Worm (Caenorhabditis elegans) whole organism, L1 larva: ENCODE measurements around the gene snt-1.
A peak's percentile ranks its signal among the peaks of the same experiment; 100 is the strongest.

Experiments
- C04F5.9 ChIP-seq: sonication (generic microtip); optimal IDR thresholded peaks from 2 replicates; lab custom pipeline; 2016; ENCODE audit warnings: missing genetic modification characterization, missing compliant biosample characterization
- C34B4.2 ChIP-seq: sonication (generic microtip); optimal IDR thresholded peaks from 2 replicates; lab custom pipeline; 2017; ENCODE audit warnings: mild to moderate bottlenecking, missing genetic modification characterization, missing compliant biosample characterization
- F16B12.6 ChIP-seq: fragments of 150-350 bp; optimal IDR thresholded peaks from 2 replicates; lab custom pipeline; 2014; ENCODE audit warnings: missing biosample characterization, missing genetic modification characterization
- alr-1 ChIP-seq: fragments of 200-800 bp; sonication (Bioruptor generic); optimal IDR thresholded peaks from 2 replicates; lab custom pipeline; 2018; ENCODE audit warnings: borderline replicate concordance, mild to moderate bottlenecking, missing genetic modification characterization, missing compliant biosample characterization
- aly-2 ChIP-seq: fragments of 150-350 bp; optimal IDR thresholded peaks from 2 replicates; lab custom pipeline; 2014; ENCODE audit warnings: missing biosample characterization, missing genetic modification characterization
- blmp-1 ChIP-seq: fragments of 150-350 bp; optimal IDR thresholded peaks from 2 replicates; lab custom pipeline; 2014; ENCODE audit warnings: missing biosample characterization, missing genetic modification characterization
- ceh-63 ChIP-seq: fragments of 200-800 bp; sonication (Bioruptor generic); optimal IDR thresholded peaks from 2 replicates; lab custom pipeline; 2018; ENCODE audit warnings: mild to moderate bottlenecking, missing genetic modification characterization, missing compliant biosample characterization
- ceh-8 ChIP-seq: fragments of 200-800 bp; sonication (Bioruptor generic); optimal IDR thresholded peaks from 2 replicates; lab custom pipeline; 2018; ENCODE audit warnings: mild to moderate bottlenecking, missing genetic modification characterization, moderate library complexity, missing compliant biosample characterization
- ceh-82 ChIP-seq, 3 experiments: fragments of 150-350 bp in 1 of 3; sonication (generic microtip) in 2 of 3; optimal IDR thresholded peaks; 2 replicates each; lab custom pipeline; 2014 to 2017; ENCODE audit warnings: missing biosample characterization in 3 of 3, missing genetic modification characterization in 3 of 3
- ceh-88 ChIP-seq: fragments of 200-800 bp; sonication (Bioruptor generic); IDR thresholded peaks from 2 replicates; pipeline ENCODE4 v1.3.6; 2022; ENCODE audit warnings: missing genetic modification characterization, missing compliant biosample characterization
- dpl-1 ChIP-seq, 3 experiments: fragments of 150-350 bp in 2 of 3; sonication (generic microtip) in 1 of 3; optimal IDR thresholded peaks; 2 replicates each; lab custom pipeline; 2014 to 2017; ENCODE audit warnings: missing biosample characterization in 3 of 3, missing genetic modification characterization in 3 of 3, missing genetic modification reagents in 3 of 3
- dsc-1 ChIP-seq: sonication (generic microtip); optimal IDR thresholded peaks from 2 replicates; lab custom pipeline; 2016; ENCODE audit warnings: mild to moderate bottlenecking, missing genetic modification characterization, missing compliant biosample characterization
- egl-13 ChIP-seq: sonication (generic microtip); optimal IDR thresholded peaks from 2 replicates; lab custom pipeline; 2016; ENCODE audit warnings: missing genotype, missing genetic modification reagents, missing genetic modification characterization, missing compliant biosample characterization
- egl-27 ChIP-seq, 2 experiments: fragments of 150-350 bp in 1 of 2; sonication (generic microtip); optimal IDR thresholded peaks; 3 replicates each; lab custom pipeline; 2017 to 2018; ENCODE audit warnings: missing biosample characterization in 2 of 2, missing genetic modification characterization in 2 of 2, missing genetic modification reagents in 2 of 2
- elt-2 ChIP-seq: sonication (generic microtip); optimal IDR thresholded peaks from 2 replicates; lab custom pipeline; 2016; ENCODE audit warnings: missing genetic modification characterization, mild to moderate bottlenecking, inconsistent platforms, missing compliant biosample characterization, missing genetic modification reagents
- elt-3 ChIP-seq, 6 experiments: fragments of 150-350 bp in 1 of 6; sonication (generic microtip); optimal IDR thresholded peaks; 2 replicates each; lab custom pipeline; 2017 to 2018; ENCODE audit warnings: missing biosample characterization in 6 of 6, missing genetic modification characterization in 6 of 6, inconsistent platforms in 1 of 6
- fkh-8 ChIP-seq: sonication (generic microtip); optimal IDR thresholded peaks from 2 replicates; lab custom pipeline; 2016; ENCODE audit warnings: mild to moderate bottlenecking, missing genetic modification characterization, missing compliant biosample characterization
- grh-1 ChIP-seq: fragments of 200-800 bp; sonication (Bioruptor generic); IDR thresholded peaks from 2 replicates; pipeline ENCODE4 v1.3.6; 2022; ENCODE audit warnings: missing genetic modification reagents, missing genetic modification characterization, missing compliant biosample characterization
- hlh-4 ChIP-seq: sonication (generic microtip); optimal IDR thresholded peaks from 2 replicates; lab custom pipeline; 2016; ENCODE audit warnings: mild to moderate bottlenecking, missing genetic modification characterization, missing compliant biosample characterization
- isw-1 ChIP-seq: fragments of 200-800 bp; sonication (Bioruptor generic); IDR thresholded peaks from 2 replicates; pipeline ENCODE4 v1.3.6; 2022; ENCODE audit warnings: missing genetic modification characterization, missing compliant biosample characterization
- lin-13 ChIP-seq: fragments of 150-350 bp; optimal IDR thresholded peaks from 2 replicates; lab custom pipeline; 2014; ENCODE audit warnings: missing biosample characterization, missing genetic modification reagents, missing genetic modification characterization
- lin-14 ChIP-seq: fragments of 200-800 bp; sonication (Bioruptor generic); optimal IDR thresholded peaks from 2 replicates; lab custom pipeline; 2018; ENCODE audit warnings: mild to moderate bottlenecking, missing genetic modification characterization, moderate library complexity, missing compliant biosample characterization
- lin-15B ChIP-seq: fragments of 150-350 bp; sonication (generic microtip); optimal IDR thresholded peaks from 3 replicates; lab custom pipeline; 2014; ENCODE audit warnings: missing biosample characterization, missing genetic modification characterization
- lin-35 ChIP-seq, 2 experiments: fragments of 150-350 bp; optimal IDR thresholded peaks; 2 replicates each; lab custom pipeline; 2014; ENCODE audit warnings: missing biosample characterization in 2 of 2, missing genetic modification characterization in 2 of 2, missing genetic modification reagents in 2 of 2
- mdl-1 ChIP-seq, 2 experiments: fragments of 150-350 bp; optimal IDR thresholded peaks; 2 replicates each; lab custom pipeline; 2014 to 2017; ENCODE audit warnings: missing biosample characterization in 2 of 2, missing genetic modification characterization in 2 of 2, inconsistent platforms in 1 of 2
- mef-2 ChIP-seq: fragments of 150-350 bp; optimal IDR thresholded peaks from 2 replicates; lab custom pipeline; 2014; ENCODE audit warnings: missing biosample characterization, missing genetic modification characterization
- mep-1 ChIP-seq: fragments of 150-350 bp; optimal IDR thresholded peaks from 2 replicates; lab custom pipeline; 2014; ENCODE audit warnings: missing biosample characterization, missing genetic modification characterization
- nhr-11 ChIP-seq: fragments of 150-350 bp; optimal IDR thresholded peaks from 2 replicates; lab custom pipeline; 2014; ENCODE audit warnings: missing biosample characterization, missing genetic modification characterization
- nhr-12 ChIP-seq: sonication (generic microtip); optimal IDR thresholded peaks from 2 replicates; lab custom pipeline; 2017; ENCODE audit warnings: missing biosample characterization, missing genetic modification characterization
- nhr-20 ChIP-seq: sonication (generic microtip); optimal IDR thresholded peaks from 2 replicates; lab custom pipeline; 2016; ENCODE audit warnings: mild to moderate bottlenecking, missing genetic modification characterization, missing compliant biosample characterization
- nhr-237 ChIP-seq: fragments of 150-350 bp; optimal IDR thresholded peaks from 2 replicates; lab custom pipeline; 2014; ENCODE audit warnings: missing biosample characterization, missing genetic modification characterization
- nhr-28 ChIP-seq: fragments of 150-350 bp; optimal IDR thresholded peaks from 2 replicates; lab custom pipeline; 2014; ENCODE audit warnings: missing biosample characterization, missing genetic modification characterization
- nhr-71 ChIP-seq: sonication (generic microtip); optimal IDR thresholded peaks from 2 replicates; lab custom pipeline; 2016; ENCODE audit warnings: mild to moderate bottlenecking, missing genetic modification characterization, moderate library complexity, missing compliant biosample characterization
- nhr-76 ChIP-seq: sonication (generic microtip); optimal IDR thresholded peaks from 2 replicates; lab custom pipeline; 2017; ENCODE audit warnings: missing biosample characterization, missing genetic modification characterization
- nhr-84 ChIP-seq: sonication (generic microtip); optimal IDR thresholded peaks from 2 replicates; lab custom pipeline; 2017; ENCODE audit warnings: missing biosample characterization, missing genetic modification characterization
- pax-3 ChIP-seq: fragments of 200-800 bp; sonication (Bioruptor generic); optimal IDR thresholded peaks from 2 replicates; lab custom pipeline; 2018; ENCODE audit warnings: mild to moderate bottlenecking, missing genetic modification characterization, moderate library complexity, missing compliant biosample characterization
- pqm-1 ChIP-seq: sonication (generic microtip); optimal IDR thresholded peaks from 3 replicates; lab custom pipeline; 2017; ENCODE audit warnings: missing biosample characterization, missing genetic modification characterization
- skn-1 ChIP-seq: fragments of 150-350 bp; optimal IDR thresholded peaks from 2 replicates; lab custom pipeline; 2014; ENCODE audit warnings: missing biosample characterization, missing genetic modification characterization
- snpc-4 ChIP-seq: fragments of 150-350 bp; optimal IDR thresholded peaks from 2 replicates; lab custom pipeline; 2014; ENCODE audit warnings: missing biosample characterization, missing genetic modification characterization
- snu-23 ChIP-seq: sonication (generic microtip); optimal IDR thresholded peaks from 2 replicates; lab custom pipeline; 2016; ENCODE audit warnings: missing genetic modification characterization, missing compliant biosample characterization
- sox-4 ChIP-seq: sonication (generic microtip); optimal IDR thresholded peaks from 2 replicates; lab custom pipeline; 2016; ENCODE audit warnings: missing genetic modification characterization, missing compliant biosample characterization
- sptf-1 ChIP-seq: fragments of 150-350 bp; optimal IDR thresholded peaks from 2 replicates; lab custom pipeline; 2014; ENCODE audit warnings: missing biosample characterization, missing genetic modification characterization
- sup-37 ChIP-seq: fragments of 200-800 bp; sonication (Bioruptor generic); optimal IDR thresholded peaks from 2 replicates; lab custom pipeline; 2018; ENCODE audit warnings: mild to moderate bottlenecking, missing genetic modification characterization, missing compliant biosample characterization
- swsn-7 ChIP-seq: sonication (generic microtip); optimal IDR thresholded peaks from 2 replicates; lab custom pipeline; 2016; ENCODE audit warnings: missing genetic modification characterization, missing compliant biosample characterization
- tbx-2 ChIP-seq: sonication (generic microtip); optimal IDR thresholded peaks from 2 replicates; lab custom pipeline; 2016; ENCODE audit warnings: missing genetic modification characterization, missing compliant biosample characterization
- tlp-1 ChIP-seq: fragments of 150-350 bp; optimal IDR thresholded peaks from 2 replicates; lab custom pipeline; 2014; ENCODE audit warnings: missing biosample characterization, missing genetic modification characterization
- unc-130 ChIP-seq: fragments of 150-350 bp; optimal IDR thresholded peaks from 2 replicates; lab custom pipeline; 2017; ENCODE audit warnings: missing biosample characterization, missing genetic modification characterization, inconsistent platforms
- unc-62 ChIP-seq: fragments of 150-350 bp; optimal IDR thresholded peaks from 2 replicates; lab custom pipeline; 2014; ENCODE audit warnings: missing biosample characterization, missing genetic modification reagents, missing genetic modification characterization
- vab-15 ChIP-seq: sonication (generic microtip); optimal IDR thresholded peaks from 2 replicates; lab custom pipeline; 2017; ENCODE audit warnings: missing genotype, mild to moderate bottlenecking, missing genetic modification characterization, missing compliant biosample characterization
- zag-1 ChIP-seq: fragments of 150-350 bp; optimal IDR thresholded peaks from 2 replicates; lab custom pipeline; 2014; ENCODE audit warnings: missing biosample characterization, missing genetic modification characterization
- zip-4 ChIP-seq: fragments of 200-800 bp; sonication (Bioruptor generic); optimal IDR thresholded peaks from 2 replicates; lab custom pipeline; 2018; ENCODE audit warnings: mild to moderate bottlenecking, missing genetic modification characterization, moderate library complexity, missing compliant biosample characterization
- ztf-11 ChIP-seq, 2 experiments: sonication (generic microtip); optimal IDR thresholded peaks; 2 replicates each; lab custom pipeline; 2016 to 2017; ENCODE audit warnings: missing genetic modification characterization in 2 of 2, missing biosample characterization in 1 of 2, missing compliant biosample characterization in 1 of 2

snt-1 gene

DNA sequence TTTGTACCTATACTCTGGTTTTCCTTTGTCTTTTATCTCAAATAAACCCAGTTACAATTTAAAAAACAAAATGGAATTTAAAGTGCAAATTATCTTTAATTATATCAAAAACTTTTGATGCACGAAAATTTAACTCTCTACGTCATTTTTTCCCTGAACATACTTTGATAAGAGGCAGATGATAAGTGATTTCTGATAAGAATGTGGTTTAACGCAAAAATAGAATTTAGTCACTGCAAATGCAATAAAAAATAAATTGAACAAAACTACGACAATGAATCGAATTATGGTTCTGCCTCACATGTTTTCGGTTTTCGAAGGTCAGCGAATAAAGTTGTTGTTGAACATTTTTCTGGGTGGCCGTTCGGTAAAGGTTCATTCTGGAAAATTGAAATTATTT, 11.1 kb downstream of the snt-1 start:
- TF ChIP-seq elt-3 (tag; optimal IDR thresholded peaks at IDR 0.05; lab: Kevin White, UChicago) (peak in 3 of 6 experiments; percentile 4 to 50 (median 33)), tlp-1 (peak; percentile 72), zag-1 (tag; lab: Kevin White, UChicago) (no peak), C34B4.2 (no peak), nhr-20 (tag; lab: Kevin White, UChicago) (peak; percentile 44), sox-4 (no peak), nhr-237 (no peak), lin-35 (GFP tag; optimal IDR thresholded peaks at IDR 0.05; lab: Kevin White, UChicago) (no peak), nhr-71 (tag; lab: Kevin White, UChicago) (no peak), elt-2 (tag; lab: Kevin White, UChicago) (peak; percentile 80), egl-13 (tag; lab: Kevin White, UChicago) (no peak)
- TF ChIP-seq, all 84 proteins: peak for 4

DNA sequence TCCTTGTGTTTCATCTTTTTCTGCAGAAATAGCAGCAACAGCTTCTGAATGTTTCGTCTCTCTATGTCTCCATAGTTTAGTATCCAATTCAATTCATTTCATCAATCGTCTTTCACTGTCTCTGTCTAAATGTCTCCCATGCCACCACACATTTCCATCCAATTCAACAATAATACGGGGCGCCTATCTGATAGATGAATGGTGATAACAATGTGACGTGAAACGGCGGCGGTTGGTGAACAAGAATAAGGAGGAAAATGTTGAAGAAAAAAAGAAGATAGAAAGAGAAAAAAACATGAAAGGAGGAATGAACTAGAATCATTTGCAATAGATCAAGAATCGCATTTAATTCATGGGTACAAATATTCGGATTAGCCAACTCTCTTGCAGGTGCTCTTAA, 11.6 kb downstream of the snt-1 start:
- TF ChIP-seq lin-13 (GFP tag; lab: Kevin White, UChicago) (no peak), zip-4 (no peak), alr-1 (no peak), isw-1 (GFP tag; lab: Robert Waterston, UW) (no peak), nhr-76 (no peak), zag-1 (tag; lab: Kevin White, UChicago) (no peak), fkh-8 (tag; lab: Kevin White, UChicago) (no peak), F16B12.6 (no peak), mef-2 (tag; lab: Kevin White, UChicago) (no peak), nhr-28 (tag; lab: Kevin White, UChicago) (no peak), dsc-1 (tag; lab: Kevin White, UChicago) (peak; percentile 3), ceh-82 (tag; optimal IDR thresholded peaks at IDR 0.05; lab: Kevin White, UChicago) (peak in 1 of 3 experiments; percentile 17), sptf-1 (tag; lab: Kevin White, UChicago) (no peak), pax-3 (tag; lab: Kevin White, UChicago) (no peak), unc-62 (no peak), lin-15B (tag; lab: Kevin White, UChicago) (no peak), sup-37 (GFP tag; lab: Kevin White, UChicago) (peak; percentile 20), snpc-4 (tag; lab: Kevin White, UChicago) (peak; percentile 24), snu-23 (peak; percentile 69), swsn-7 (tag; lab: Kevin White, UChicago) (peak; percentile 19), aly-2 (tag; lab: Kevin White, UChicago) (no peak), nhr-84 (tag; lab: Kevin White, UChicago) (no peak), skn-1 (no peak), tbx-2 (tag; lab: Kevin White, UChicago) (peak; percentile 36), dpl-1 (GFP tag; optimal IDR thresholded peaks at IDR 0.05; lab: Kevin White, UChicago) (peak in 2 of 3 experiments; percentile 7 to 10), ztf-11 (tag; optimal IDR thresholded peaks at IDR 0.05; lab: Kevin White, UChicago) (no peak), blmp-1 (peak; percentile 94), egl-27 (tag; optimal IDR thresholded peaks at IDR 0.05; lab: Kevin White, UChicago) (peak; percentile 62 to 64), unc-130 (tag; lab: Kevin White, UChicago) (peak; percentile 28), mep-1 (tag; lab: Kevin White, UChicago) (peak; percentile 69), ceh-63 (GFP tag; lab: Kevin White, UChicago) (no peak), vab-15 (tag; lab: Kevin White, UChicago) (no peak), C04F5.9 (tag; lab: Kevin White, UChicago) (no peak), mdl-1 (tag; optimal IDR thresholded peaks at IDR 0.05; lab: Kevin White, UChicago) (peak in 1 of 2 experiments; percentile 44), ceh-88 (GFP tag; lab: Robert Waterston, UW) (no peak), pqm-1 (tag; lab: Kevin White, UChicago) (no peak), nhr-12 (tag; lab: Kevin White, UChicago) (no peak), lin-14 (GFP tag; lab: Kevin White, UChicago) (peak; percentile 94), elt-2 (tag; lab: Kevin White, UChicago) (peak; percentile 72), egl-13 (tag; lab: Kevin White, UChicago) (no peak), hlh-4 (tag; lab: Kevin White, UChicago) (no peak), ceh-8 (no peak), nhr-11 (peak; percentile 14), grh-1 (no peak), nhr-71 (tag; lab: Kevin White, UChicago) (peak; percentile 78)
